Fruit fly (Drosophila melanogaster) whole organism: ENCODE data around the gene Srg1.

Source experiments
- CG8478 ChIP-seq: fragments of >200 bp; optimal IDR thresholded peaks from 2 replicates; lab custom pipeline; 2018; ENCODE audit warnings: inconsistent platforms
- Dll ChIP-seq: fragments of >200 bp; optimal IDR thresholded peaks from 2 replicates; lab custom pipeline; 2017
- EcR ChIP-seq, 2 experiments: fragments of >200 bp; optimal IDR thresholded peaks; 2 replicates each; lab custom pipeline; 2017; ENCODE audit warnings: missing biosample characterization in 2 of 2, missing genetic modification characterization in 2 of 2, missing genetic modification reagents in 2 of 2
- pan ChIP-seq: fragments of >200 bp; optimal IDR thresholded peaks from 2 replicates; lab custom pipeline; 2017
- psq ChIP-seq: fragments of >200 bp; optimal IDR thresholded peaks from 2 replicates; lab custom pipeline; 2017
- usp ChIP-seq: fragments of >200 bp; optimal IDR thresholded peaks from 2 replicates; lab custom pipeline; 2017; ENCODE audit warnings: missing biosample characterization, missing genetic modification characterization, mixed read lengths

DNA sequence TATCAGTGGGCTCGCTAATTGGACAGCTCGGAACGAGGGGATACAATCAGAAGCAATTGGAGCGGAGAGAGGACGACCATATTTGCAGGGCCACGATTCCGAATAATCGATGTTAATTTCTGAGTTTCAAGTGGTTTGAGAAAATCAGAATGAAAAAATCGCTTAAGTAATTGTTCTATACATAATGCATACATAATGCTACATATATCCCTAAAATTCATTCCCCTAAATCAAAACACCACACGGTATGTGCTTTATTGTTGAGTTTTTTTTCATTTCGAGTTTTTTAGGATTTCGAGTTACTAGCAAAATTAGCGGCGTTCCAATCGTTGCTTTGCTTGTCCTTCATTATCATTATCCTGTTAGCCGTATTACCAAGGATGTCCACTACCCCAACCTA is 39.0 kb downstream of the Srg1 start, which contains the start of gene niki:
- TF ChIP-seq EcR (GFP tag; optimal IDR thresholded peaks at IDR 0.05; lab: Kevin White, UChicago) (no peak), Dll (no peak), CG8478 (lab: Kevin White, UChicago) (no peak), psq (lab: Kevin White, UChicago) (no peak), pan (no peak), usp (GFP tag; lab: Kevin White, UChicago) (no peak)
